Worm (Caenorhabditis elegans) whole organism, L4 larva: ENCODE measurements around the gene skr-21.
"Not testable (repeated sequence)": the region's sequence is repeated elsewhere in the genome, so short reads cannot be mapped to it uniquely, and the experiment has no call there.

ENCODE experiments used
- D1046.2 ChIP-seq: fragments of 200-800 bp; sonication (Bioruptor generic); IDR thresholded peaks from 2 replicates; pipeline ENCODE4 v1.3.6; 2022; ENCODE audit warnings: missing genetic modification characterization, missing compliant biosample characterization
- F44E2.7 ChIP-seq: fragments of 200-800 bp; sonication (Bioruptor generic); IDR thresholded peaks from 2 replicates; pipeline ENCODE4 v2.1.2; 2022; ENCODE audit warnings: missing genetic modification characterization, missing compliant biosample characterization
- ZK337.2 ChIP-seq: fragments of 200-800 bp; sonication (Bioruptor generic); IDR thresholded peaks from 2 replicates; pipeline ENCODE4 v1.3.6; 2022; ENCODE audit warnings: missing genetic modification reagents, missing genetic modification characterization, missing compliant biosample characterization
- arid-1 ChIP-seq: fragments of 200-800 bp; sonication (Bioruptor generic); conservative IDR thresholded peaks from 2 replicates; pipeline ENCODE4 v1.3.6; 2022; ENCODE audit warnings: missing genetic modification reagents, missing genetic modification characterization, missing compliant biosample characterization
- attf-4 ChIP-seq: sonication (generic microtip); optimal IDR thresholded peaks from 3 replicates; lab custom pipeline; 2017; ENCODE audit warnings: missing biosample characterization, missing genetic modification characterization
- ceh-20 ChIP-seq: fragments of 200-800 bp; sonication (Bioruptor generic); IDR thresholded peaks from 2 replicates; pipeline ENCODE4 v1.3.6; 2022; ENCODE audit warnings: missing genetic modification reagents, missing genetic modification characterization, missing compliant biosample characterization
- ceh-32 ChIP-seq: sonication (generic microtip); optimal IDR thresholded peaks from 2 replicates; lab custom pipeline; 2016; ENCODE audit warnings: mild to moderate bottlenecking, missing genetic modification characterization, missing compliant biosample characterization; ENCODE audit not compliant: poor library complexity
- ctbp-1 ChIP-seq: fragments of 200-800 bp; sonication (Bioruptor generic); IDR thresholded peaks from 2 replicates; pipeline ENCODE4 v1.3.6; 2022; ENCODE audit warnings: missing genetic modification reagents, missing genetic modification characterization, missing compliant biosample characterization
- daf-12 ChIP-seq: fragments of 150-350 bp; optimal IDR thresholded peaks from 2 replicates; lab custom pipeline; 2014; ENCODE audit warnings: missing biosample characterization, missing genetic modification reagents, missing genetic modification characterization
- daf-16 ChIP-seq, 3 experiments: sonication (generic microtip); optimal IDR thresholded peaks; 2 replicates each; lab custom pipeline; 2016 to 2017; ENCODE audit warnings: missing genetic modification characterization in 3 of 3, missing genetic modification reagents in 3 of 3, mild to moderate bottlenecking in 2 of 3, missing compliant biosample characterization in 2 of 3, missing biosample characterization in 1 of 3, moderate library complexity in 1 of 3
- daf-19 ChIP-seq: fragments of 200-800 bp; sonication (Bioruptor generic); conservative IDR thresholded peaks from 2 replicates; pipeline ENCODE4 v1.3.6; 2022; ENCODE audit warnings: missing genetic modification characterization, missing compliant biosample characterization
- dmd-6 ChIP-seq: fragments of 200-800 bp; sonication (Bioruptor generic); IDR thresholded peaks from 2 replicates; pipeline ENCODE4 v1.3.6; 2022; ENCODE audit warnings: missing genetic modification reagents, missing genetic modification characterization, missing compliant biosample characterization
- dmd-9 ChIP-seq: fragments of 200-800 bp; sonication (Bioruptor generic); IDR thresholded peaks from 2 replicates; pipeline ENCODE4 v1.3.6; 2022; ENCODE audit warnings: missing genetic modification reagents, missing genetic modification characterization, missing compliant biosample characterization
- dpl-1 ChIP-seq: fragments of 150-350 bp; optimal IDR thresholded peaks from 2 replicates; lab custom pipeline; 2014; ENCODE audit warnings: missing biosample characterization, missing genetic modification reagents, missing genetic modification characterization
- dve-1 ChIP-seq: sonication (generic microtip); optimal IDR thresholded peaks from 2 replicates; lab custom pipeline; 2017; ENCODE audit warnings: antibody characterized with exemption, mild to moderate bottlenecking, missing genetic modification characterization, missing compliant biosample characterization; ENCODE audit not compliant: insufficient read depth
- fkh-10 ChIP-seq: fragments of 150-350 bp; optimal IDR thresholded peaks from 2 replicates; lab custom pipeline; 2014; ENCODE audit warnings: missing biosample characterization, missing genetic modification reagents, missing genetic modification characterization
- gei-8 ChIP-seq: fragments of 200-800 bp; sonication (Bioruptor generic); optimal IDR thresholded peaks from 2 replicates; lab custom pipeline; 2018; ENCODE audit warnings: mild to moderate bottlenecking, missing genetic modification characterization, missing compliant biosample characterization
- hlh-11 ChIP-seq: fragments of 200-800 bp; sonication (Bioruptor generic); optimal IDR thresholded peaks from 2 replicates; lab custom pipeline; 2018; ENCODE audit warnings: mild to moderate bottlenecking, missing genetic modification characterization, missing compliant biosample characterization
- hlh-30 ChIP-seq: sonication (generic microtip); optimal IDR thresholded peaks from 2 replicates; lab custom pipeline; 2017; ENCODE audit warnings: antibody characterized with exemption, mild to moderate bottlenecking, missing genetic modification characterization, missing compliant biosample characterization; ENCODE audit not compliant: insufficient read depth
- lim-7 ChIP-seq: fragments of 200-800 bp; sonication (Bioruptor generic); IDR thresholded peaks from 2 replicates; pipeline ENCODE4 v1.3.6; 2022; ENCODE audit warnings: missing genetic modification characterization, missing compliant biosample characterization
- lin-1 ChIP-seq: fragments of 200-800 bp; sonication (Bioruptor generic); IDR thresholded peaks from 2 replicates; pipeline ENCODE4 v1.3.6; 2022; ENCODE audit warnings: missing genetic modification reagents, missing genetic modification characterization, missing compliant biosample characterization
- lin-38 ChIP-seq: fragments of 200-800 bp; sonication (Bioruptor generic); IDR thresholded peaks from 2 replicates; pipeline ENCODE4 v1.3.6; 2022; ENCODE audit warnings: missing genetic modification reagents, missing genetic modification characterization, missing compliant biosample characterization
- madf-9 ChIP-seq: fragments of 200-800 bp; sonication (Bioruptor generic); conservative IDR thresholded peaks from 2 replicates; pipeline ENCODE4 v1.3.6; 2022; ENCODE audit warnings: missing genetic modification reagents, missing genetic modification characterization, missing compliant biosample characterization
- mep-1 ChIP-seq: fragments of 150-350 bp; sonication (generic microtip); optimal IDR thresholded peaks from 3 replicates; lab custom pipeline; 2014; ENCODE audit warnings: missing biosample characterization, missing genetic modification characterization
- mes-2 ChIP-seq: sonication (generic microtip); optimal IDR thresholded peaks from 2 replicates; lab custom pipeline; 2016; ENCODE audit warnings: missing genotype, mild to moderate bottlenecking, missing genetic modification characterization, missing compliant biosample characterization; ENCODE audit not compliant: poor library complexity, severe bottlenecking
- nhr-25 ChIP-seq: sonication (generic microtip); optimal IDR thresholded peaks from 2 replicates; lab custom pipeline; 2017; ENCODE audit warnings: missing genetic modification characterization, mild to moderate bottlenecking, missing compliant biosample characterization, antibody characterized with exemption, moderate library complexity, borderline replicate concordance; ENCODE audit not compliant: insufficient read depth
- nhr-48 ChIP-seq: sonication (generic microtip); optimal IDR thresholded peaks from 2 replicates; lab custom pipeline; 2016; ENCODE audit warnings: mild to moderate bottlenecking, missing genetic modification characterization, missing compliant biosample characterization
- nhr-77 ChIP-seq: fragments of 150-350 bp; optimal IDR thresholded peaks from 2 replicates; lab custom pipeline; 2014; ENCODE audit warnings: missing biosample characterization, missing genetic modification characterization
- pha-4 ChIP-seq, 2 experiments: fragments of 150-350 bp in 1 of 2; fragments of 200-800 bp in 1 of 2; sonication (Bioruptor generic) in 1 of 2; IDR thresholded peaks in 1 of 2; optimal IDR thresholded peaks in 1 of 2; 2 replicates each; pipeline versions ENCODE4 v1.3.6 to Lab custom; 2014 to 2022; ENCODE audit warnings: missing genetic modification characterization in 2 of 2, missing genetic modification reagents in 2 of 2, missing biosample characterization in 1 of 2, missing compliant biosample characterization in 1 of 2
- php-3 ChIP-seq: fragments of 200-800 bp; sonication (Bioruptor generic); IDR thresholded peaks from 2 replicates; pipeline ENCODE4 v1.3.6; 2022; ENCODE audit warnings: missing genetic modification reagents, missing genetic modification characterization, missing compliant biosample characterization
- pqm-1 ChIP-seq: sonication (generic microtip); optimal IDR thresholded peaks from 2 replicates; lab custom pipeline; 2017; ENCODE audit warnings: missing biosample characterization, missing genetic modification characterization
- skn-1 ChIP-seq: fragments of 150-350 bp; optimal IDR thresholded peaks from 2 replicates; lab custom pipeline; 2014; ENCODE audit warnings: missing biosample characterization, missing genetic modification characterization
- snpc-1.2 ChIP-seq: fragments of 200-800 bp; sonication (Bioruptor generic); IDR thresholded peaks from 2 replicates; pipeline ENCODE4 v1.3.6; 2022; ENCODE audit warnings: missing genetic modification reagents, missing genetic modification characterization, missing compliant biosample characterization
- spr-1 ChIP-seq: sonication (generic microtip); optimal IDR thresholded peaks from 2 replicates; lab custom pipeline; 2016; ENCODE audit warnings: mild to moderate bottlenecking, missing genetic modification characterization, missing compliant biosample characterization
- tra-1 ChIP-seq: fragments of 200-800 bp; sonication (Bioruptor generic); IDR thresholded peaks from 2 replicates; pipeline ENCODE4 v1.3.6; 2022; ENCODE audit warnings: missing genetic modification reagents, missing genetic modification characterization, missing compliant biosample characterization
- vab-7 ChIP-seq: fragments of 200-800 bp; sonication (Bioruptor generic); IDR thresholded peaks from 2 replicates; pipeline ENCODE4 v1.3.6; 2022; ENCODE audit warnings: missing genetic modification reagents, missing genetic modification characterization, missing compliant biosample characterization
- ztf-7 ChIP-seq: fragments of 150-350 bp; optimal IDR thresholded peaks from 2 replicates; lab custom pipeline; 2014; ENCODE audit warnings: missing biosample characterization, missing genetic modification characterization

The skr-21 gene

ce11 chrX:13264550-13264949 is 38.1 kb upstream of the skr-21 start (continued):
- TF ChIP-seq madf-9 (GFP tag; lab: Robert Waterston, UW) (peak; percentile 90), hlh-11 (tag; lab: Kevin White, UChicago) (peak; percentile 41), skn-1 (tag; lab: Kevin White, UChicago) (no peak), dpl-1 (GFP tag; lab: Kevin White, UChicago) (no peak), ceh-32 (tag; lab: Kevin White, UChicago) (peak; percentile 45), daf-19 (GFP tag; lab: Robert Waterston, UW) (0 out of 2 replicates have a peak, but pooled peaks have one; percentile 31), hlh-30 (tag; lab: Kevin White, UChicago) (peak; percentile 70), nhr-25 (tag; lab: Kevin White, UChicago) (no peak), fkh-10 (GFP tag; lab: Kevin White, UChicago) (peak; percentile 63), ztf-7 (peak; percentile 76), spr-1 (tag; lab: Kevin White, UChicago) (peak; percentile 60), php-3 (GFP tag; lab: Robert Waterston, UW) (peak; percentile 76), daf-12 (tag; lab: Kevin White, UChicago) (no peak), ZK337.2 (GFP tag; lab: Robert Waterston, UW) (peak; percentile 82), gei-8 (GFP tag; lab: Kevin White, UChicago) (peak; percentile 62), nhr-77 (peak; percentile 22)
- TF ChIP-seq, all 104 proteins: peak for 66

- no peak for TF ChIP-seq dmd-9 (GFP tag; lab: Robert Waterston, UW)
- TF ChIP-seq attf-4, result no peak
- no peak for TF ChIP-seq D1046.2 (GFP tag; lab: Robert Waterston, UW)
- no peak for TF ChIP-seq ceh-20 (GFP tag; lab: Robert Waterston, UW)
- no peak for TF ChIP-seq mep-1 (tag; lab: Kevin White, UChicago)
- TF ChIP-seq ctbp-1, result no peak
- no peak for TF ChIP-seq F44E2.7 (GFP tag; lab: Robert Waterston, UW)
Measured at ce11 chrX:13262195-13262594, 35.7 kb upstream of the skr-21 start, which contains the start of gene K09A11.1. Gene K09A11.1 (plus strand): TSS chrX:13262495.

ce11 chrX:13261037-13261592 is 34.7 kb upstream of the skr-21 start:
- peak; percentile 57; the same call in 1 of the 2 replicates for TF ChIP-seq pha-4 (GFP tag; IDR thresholded peaks at IDR 0.05; lab: Robert Waterston, UW)
- TF ChIP-seq pha-4 (tag; optimal IDR thresholded peaks at IDR 0.05; lab: Kevin White, UChicago), result not testable (repeated sequence)
- peak; percentile 64; the same call in 1 of the 2 replicates for TF ChIP-seq snpc-1.2
- TF ChIP-seq dmd-6 (GFP tag; lab: Robert Waterston, UW), result peak; percentile 46
- TF ChIP-seq vab-7 (GFP tag; lab: Robert Waterston, UW), result peak; percentile 55; the same call in 1 of the 2 replicates
- peak; percentile 49 for TF ChIP-seq mes-2 (tag; lab: Kevin White, UChicago)
- peak; percentile 70 for TF ChIP-seq lim-7 (GFP tag; lab: Robert Waterston, UW)
- TF ChIP-seq lin-1, result 0 out of 2 replicates have a peak, but pooled peaks have one; percentile 15
- TF ChIP-seq hlh-11 (tag; lab: Kevin White, UChicago), result peak; percentile 13
- TF ChIP-seq lin-38 (GFP tag; lab: Robert Waterston, UW), result peak; percentile 62
- TF ChIP-seq mep-1 (tag; lab: Kevin White, UChicago), result peak; percentile 6
- TF ChIP-seq dve-1 (tag; lab: Kevin White, UChicago), result peak; percentile 59
- TF ChIP-seq tra-1, result peak; percentile 61; the same call in 1 of the 2 replicates
- TF ChIP-seq nhr-48 (tag; lab: Kevin White, UChicago), result peak; percentile 27
- TF ChIP-seq daf-16 (GFP tag; optimal IDR thresholded peaks at IDR 0.05; lab: Kevin White, UChicago), result peak in 1 of 2 experiments; percentile 51
- peak; percentile 85 for TF ChIP-seq daf-16 (tag; optimal IDR thresholded peaks at IDR 0.05; lab: Kevin White, UChicago)
- 0 out of 2 replicates have a peak, but pooled peaks have one; percentile 33 for TF ChIP-seq arid-1
- TF ChIP-seq pqm-1 (tag; lab: Kevin White, UChicago), result peak; percentile 4
